Worm (Caenorhabditis elegans) whole organism, L2 larva: ENCODE measurements around the gene F49E11.2.

Source experiments
- C34F6.9 ChIP-seq: fragments of 150-350 bp; optimal IDR thresholded peaks from 2 replicates; lab custom pipeline; 2014; ENCODE audit warnings: missing biosample characterization, missing genetic modification characterization
- F13H6.1 ChIP-seq: sonication (generic microtip); optimal IDR thresholded peaks from 2 replicates; lab custom pipeline; 2016; ENCODE audit warnings: missing genetic modification characterization, missing compliant biosample characterization
- R02D3.7 ChIP-seq: fragments of 150-350 bp; optimal IDR thresholded peaks from 2 replicates; lab custom pipeline; 2014; ENCODE audit warnings: missing biosample characterization, missing genetic modification characterization
- Y55F3AM.14 ChIP-seq: fragments of 200-800 bp; sonication (Bioruptor generic); optimal IDR thresholded peaks from 2 replicates; lab custom pipeline; 2018; ENCODE audit warnings: mild to moderate bottlenecking, missing genetic modification characterization, missing compliant biosample characterization
- ZK546.5 ChIP-seq: sonication (generic microtip); optimal IDR thresholded peaks from 2 replicates; lab custom pipeline; 2017; ENCODE audit warnings: missing biosample characterization, missing genetic modification characterization
- alr-1 ChIP-seq: fragments of 150-350 bp; optimal IDR thresholded peaks from 2 replicates; lab custom pipeline; 2014; ENCODE audit warnings: missing biosample characterization, missing genetic modification characterization
- aly-2 ChIP-seq: fragments of 150-350 bp; optimal IDR thresholded peaks from 2 replicates; lab custom pipeline; 2014; ENCODE audit warnings: missing biosample characterization, missing genetic modification characterization
- blmp-1 ChIP-seq: sonication (generic microtip); optimal IDR thresholded peaks from 2 replicates; lab custom pipeline; 2017; ENCODE audit warnings: missing genetic modification characterization, mild to moderate bottlenecking, missing compliant biosample characterization, antibody characterized with exemption, moderate library complexity; ENCODE audit not compliant: insufficient read depth
- ceh-82 ChIP-seq: fragments of 150-350 bp; optimal IDR thresholded peaks from 2 replicates; lab custom pipeline; 2014; ENCODE audit warnings: missing biosample characterization, missing genetic modification characterization
- dmd-4 ChIP-seq: sonication (generic microtip); optimal IDR thresholded peaks from 2 replicates; lab custom pipeline; 2017; ENCODE audit warnings: missing biosample characterization, missing genetic modification characterization
- egl-27 ChIP-seq: sonication (generic microtip); optimal IDR thresholded peaks from 3 replicates; lab custom pipeline; 2017; ENCODE audit warnings: missing biosample characterization, missing genetic modification reagents, missing genetic modification characterization
- elt-1 ChIP-seq: fragments of 150-350 bp; optimal IDR thresholded peaks from 2 replicates; lab custom pipeline; 2014; ENCODE audit warnings: missing biosample characterization, missing genetic modification characterization
- elt-3 ChIP-seq: sonication (generic microtip); optimal IDR thresholded peaks from 2 replicates; lab custom pipeline; 2017; ENCODE audit warnings: missing biosample characterization, missing genetic modification characterization
- fos-1 ChIP-seq: fragments of 150-350 bp; optimal IDR thresholded peaks from 2 replicates; lab custom pipeline; 2014; ENCODE audit warnings: missing biosample characterization, missing genetic modification characterization
- gmeb-1 ChIP-seq: fragments of 150-350 bp; optimal IDR thresholded peaks from 2 replicates; lab custom pipeline; 2014; ENCODE audit warnings: missing biosample characterization, missing genetic modification characterization
- lin-11 ChIP-seq: fragments of 150-350 bp; sonication (generic microtip); optimal IDR thresholded peaks from 2 replicates; lab custom pipeline; 2014; ENCODE audit warnings: missing biosample characterization, missing genetic modification characterization, inconsistent platforms, mixed read lengths
- lin-13 ChIP-seq: fragments of 150-350 bp; optimal IDR thresholded peaks from 2 replicates; lab custom pipeline; 2014; ENCODE audit warnings: missing biosample characterization, missing genetic modification reagents, missing genetic modification characterization
- lin-39 ChIP-seq: fragments of 150-350 bp; optimal IDR thresholded peaks from 2 replicates; lab custom pipeline; 2014; ENCODE audit warnings: missing biosample characterization, missing genetic modification reagents, missing genetic modification characterization
- lsy-2 ChIP-seq, 2 experiments: fragments of 150-350 bp in 1 of 2; sonication (generic microtip) in 1 of 2; optimal IDR thresholded peaks; 2 replicates each; lab custom pipeline; 2014 to 2017; ENCODE audit warnings: missing biosample characterization in 2 of 2, missing genetic modification characterization in 2 of 2
- mab-5 ChIP-seq: fragments of 150-350 bp; optimal IDR thresholded peaks from 2 replicates; lab custom pipeline; 2014; ENCODE audit warnings: missing biosample characterization, missing genetic modification characterization
- mbf-1 ChIP-seq: sonication (generic microtip); optimal IDR thresholded peaks from 2 replicates; lab custom pipeline; 2017; ENCODE audit warnings: missing biosample characterization, missing genetic modification characterization
- mdl-1 ChIP-seq, 2 experiments: fragments of 150-350 bp in 1 of 2; sonication (generic microtip) in 1 of 2; optimal IDR thresholded peaks; 2 replicates each; lab custom pipeline; 2017; ENCODE audit warnings: missing biosample characterization in 2 of 2, missing genetic modification characterization in 2 of 2
- nhr-10 ChIP-seq: sonication (generic microtip); optimal IDR thresholded peaks from 2 replicates; lab custom pipeline; 2017; ENCODE audit warnings: missing biosample characterization, missing genetic modification characterization
- nhr-11 ChIP-seq: fragments of 150-350 bp; optimal IDR thresholded peaks from 2 replicates; lab custom pipeline; 2014; ENCODE audit warnings: missing biosample characterization, missing genetic modification characterization
- nhr-12 ChIP-seq: fragments of 150-350 bp; optimal IDR thresholded peaks from 2 replicates; lab custom pipeline; 2014; ENCODE audit warnings: missing biosample characterization, missing genetic modification characterization
- nhr-129 ChIP-seq: fragments of 150-350 bp; optimal IDR thresholded peaks from 2 replicates; lab custom pipeline; 2014; ENCODE audit warnings: missing biosample characterization, missing genetic modification characterization
- nhr-21 ChIP-seq: fragments of 150-350 bp; optimal IDR thresholded peaks from 2 replicates; lab custom pipeline; 2014; ENCODE audit warnings: missing biosample characterization, missing genetic modification characterization
- nhr-23 ChIP-seq: fragments of 150-350 bp; optimal IDR thresholded peaks from 2 replicates; lab custom pipeline; 2014; ENCODE audit warnings: missing biosample characterization, missing genetic modification reagents, missing genetic modification characterization
- nhr-237 ChIP-seq: fragments of 150-350 bp; optimal IDR thresholded peaks from 2 replicates; lab custom pipeline; 2014; ENCODE audit warnings: missing biosample characterization, missing genetic modification characterization
- nhr-25 ChIP-seq: fragments of 150-350 bp; sonication (generic microtip); optimal IDR thresholded peaks from 3 replicates; lab custom pipeline; 2014; ENCODE audit warnings: missing biosample characterization, missing genetic modification characterization
- nhr-6 ChIP-seq: fragments of 150-350 bp; optimal IDR thresholded peaks from 2 replicates; lab custom pipeline; 2014; ENCODE audit warnings: missing biosample characterization, missing genetic modification characterization
- nhr-77 ChIP-seq: fragments of 150-350 bp; optimal IDR thresholded peaks from 2 replicates; lab custom pipeline; 2014; ENCODE audit warnings: missing biosample characterization, missing genetic modification characterization
- peb-1 ChIP-seq: fragments of 150-350 bp; optimal IDR thresholded peaks from 2 replicates; lab custom pipeline; 2014; ENCODE audit warnings: missing biosample characterization, missing genetic modification characterization
- sem-4 ChIP-seq: fragments of 150-350 bp; optimal IDR thresholded peaks from 2 replicates; lab custom pipeline; 2014; ENCODE audit warnings: missing biosample characterization, missing genetic modification reagents, missing genetic modification characterization
- skn-1 ChIP-seq: sonication (generic microtip); optimal IDR thresholded peaks from 2 replicates; lab custom pipeline; 2017; ENCODE audit warnings: missing biosample characterization, missing genetic modification characterization
- sma-3 ChIP-seq: sonication (generic microtip); optimal IDR thresholded peaks from 2 replicates; lab custom pipeline; 2016; ENCODE audit warnings: missing genetic modification reagents, missing genetic modification characterization, missing compliant biosample characterization
- sma-9 ChIP-seq, 2 experiments: fragments of 150-350 bp in 1 of 2; sonication (generic microtip) in 1 of 2; optimal IDR thresholded peaks; 2 replicates each; lab custom pipeline; 2014 to 2016; ENCODE audit warnings: missing genetic modification characterization in 2 of 2, mild to moderate bottlenecking in 1 of 2, missing biosample characterization in 1 of 2, missing compliant biosample characterization in 1 of 2, missing genetic modification reagents in 1 of 2, moderate library complexity in 1 of 2
- snpc-4 ChIP-seq: fragments of 150-350 bp; optimal IDR thresholded peaks from 2 replicates; lab custom pipeline; 2014; ENCODE audit warnings: missing biosample characterization, missing genetic modification characterization
- unc-39 ChIP-seq: fragments of 150-350 bp; optimal IDR thresholded peaks from 2 replicates; lab custom pipeline; 2014; ENCODE audit warnings: missing biosample characterization, missing genetic modification characterization
- unc-55 ChIP-seq: fragments of 150-350 bp; sonication (generic microtip); optimal IDR thresholded peaks from 3 replicates; lab custom pipeline; 2014; ENCODE audit warnings: missing biosample characterization, missing genetic modification reagents, missing genetic modification characterization
- zag-1 ChIP-seq: fragments of 150-350 bp; optimal IDR thresholded peaks from 2 replicates; lab custom pipeline; 2014; ENCODE audit warnings: missing biosample characterization, missing genetic modification characterization
- ztf-1 ChIP-seq: fragments of 200-800 bp; sonication (Bioruptor generic); conservative IDR thresholded peaks from 2 replicates; pipeline ENCODE4 v1.3.6; 2022; ENCODE audit warnings: missing genetic modification characterization, missing compliant biosample characterization

F49E11.2 gene

ce11 chrIV:13080861-13081260 lies 42.1 kb upstream of the F49E11.2 start:
- no peak for TF ChIP-seq nhr-21
- no peak for TF ChIP-seq lin-39 (tag; lab: Kevin White, UChicago)
- peak; percentile 19 for TF ChIP-seq nhr-129 (tag; lab: Kevin White, UChicago)
- no peak for TF ChIP-seq gmeb-1 (tag; lab: Kevin White, UChicago)

ce11 chrIV:13080185-13080584 lies 41.4 kb upstream of the F49E11.2 start:
- TF ChIP-seq elt-1, result no peak
- no peak for TF ChIP-seq zag-1 (tag; lab: Kevin White, UChicago)
- TF ChIP-seq mdl-1 (tag; optimal IDR thresholded peaks at IDR 0.05; lab: Kevin White, UChicago), result no peak
- no peak for TF ChIP-seq nhr-23 (tag; lab: Kevin White, UChicago)
- peak; percentile 55 for TF ChIP-seq nhr-21
- no peak for TF ChIP-seq lin-11 (tag; lab: Kevin White, UChicago)
- peak; percentile 66 for TF ChIP-seq nhr-25 (tag; lab: Kevin White, UChicago)
- TF ChIP-seq dmd-4, result no peak
- TF ChIP-seq sma-3 (GFP tag; lab: Kevin White, UChicago), result peak; percentile 36
- no peak for TF ChIP-seq R02D3.7
- peak; percentile 35 for TF ChIP-seq nhr-11 (tag; lab: Kevin White, UChicago)
- no peak for TF ChIP-seq ztf-1 (GFP tag; lab: Robert Waterston, UW)
- TF ChIP-seq nhr-129 (tag; lab: Kevin White, UChicago), result peak; percentile 98
- TF ChIP-seq blmp-1 (tag; lab: Kevin White, UChicago), result no peak

ce11 chrIV:13079119-13079518 lies 40.3 kb upstream of the F49E11.2 start, which contains the start of gene C39E9.8:
TSS of gene C39E9.8 (plus strand) at chrIV:13079446.
- peak; percentile 52 for TF ChIP-seq nhr-21
- no peak for TF ChIP-seq elt-1
- peak; percentile 23 for TF ChIP-seq Y55F3AM.14 (GFP tag; lab: Kevin White, UChicago)
- no peak for TF ChIP-seq aly-2
- peak; percentile 71 for TF ChIP-seq nhr-129 (tag; lab: Kevin White, UChicago)
- no peak for TF ChIP-seq nhr-77 (tag; lab: Kevin White, UChicago)
- TF ChIP-seq alr-1 (tag; lab: Kevin White, UChicago), result no peak
- no peak for TF ChIP-seq ztf-1 (GFP tag; lab: Robert Waterston, UW)
- no peak for TF ChIP-seq nhr-12 (tag; lab: Kevin White, UChicago)
- TF ChIP-seq unc-39, result no peak
- no peak for TF ChIP-seq lin-13 (GFP tag; lab: Kevin White, UChicago)
- peak; percentile 41 for TF ChIP-seq fos-1 (tag; lab: Kevin White, UChicago)
- peak; percentile 94 for TF ChIP-seq nhr-25 (tag; lab: Kevin White, UChicago)
- no peak for TF ChIP-seq mab-5
- peak; percentile 77 for TF ChIP-seq sma-3 (GFP tag; lab: Kevin White, UChicago)
- peak; percentile 13 for TF ChIP-seq egl-27
- peak; percentile 74 for TF ChIP-seq sma-9 (GFP tag; optimal IDR thresholded peaks at IDR 0.05; lab: Kevin White, UChicago)
- peak; percentile 1 for TF ChIP-seq sma-9 (tag; optimal IDR thresholded peaks at IDR 0.05; lab: Kevin White, UChicago)
- no peak for TF ChIP-seq C34F6.9
- peak; percentile 14 for TF ChIP-seq nhr-6 (tag; lab: Kevin White, UChicago)
- TF ChIP-seq snpc-4 (tag; lab: Kevin White, UChicago), result no peak
- peak; percentile 48 for TF ChIP-seq blmp-1 (tag; lab: Kevin White, UChicago)
- TF ChIP-seq nhr-10, result no peak
- no peak for TF ChIP-seq R02D3.7

ce11 chrIV:13078342-13078741 lies 39.6 kb upstream of the F49E11.2 start:
- no peak for TF ChIP-seq mbf-1 (tag; lab: Kevin White, UChicago)

ce11 chrIV:13077694-13078093 lies 38.9 kb upstream of the F49E11.2 start:
- TF ChIP-seq F13H6.1 (tag; lab: Kevin White, UChicago) (no peak), blmp-1 (tag; lab: Kevin White, UChicago) (peak; percentile 72), fos-1 (tag; lab: Kevin White, UChicago) (no peak), nhr-11 (tag; lab: Kevin White, UChicago) (no peak), unc-55 (GFP tag; lab: Kevin White, UChicago) (no peak), lin-13 (GFP tag; lab: Kevin White, UChicago) (no peak), C34F6.9 (no peak), aly-2 (no peak), skn-1 (tag; lab: Kevin White, UChicago) (no peak), alr-1 (tag; lab: Kevin White, UChicago) (no peak), gmeb-1 (tag; lab: Kevin White, UChicago) (no peak), ceh-82 (tag; lab: Kevin White, UChicago) (no peak), sem-4 (tag; lab: Kevin White, UChicago) (no peak), sma-3 (GFP tag; lab: Kevin White, UChicago) (peak; percentile 49), ztf-1 (GFP tag; lab: Robert Waterston, UW) (no peak), lsy-2 (tag; optimal IDR thresholded peaks at IDR 0.05; lab: Kevin White, UChicago) (no peak), nhr-237 (tag; lab: Kevin White, UChicago) (no peak), nhr-10 (no peak), peb-1 (no peak), mbf-1 (tag; lab: Kevin White, UChicago) (no peak), ZK546.5 (no peak), nhr-12 (tag; lab: Kevin White, UChicago) (no peak), R02D3.7 (no peak), elt-1 (no peak), mab-5 (no peak), egl-27 (no peak), Y55F3AM.14 (GFP tag; lab: Kevin White, UChicago) (no peak), elt-3 (tag; lab: Kevin White, UChicago) (no peak), sma-9 (GFP tag; optimal IDR thresholded peaks at IDR 0.05; lab: Kevin White, UChicago) (peak; percentile 87), sma-9 (tag; optimal IDR thresholded peaks at IDR 0.05; lab: Kevin White, UChicago) (no peak), nhr-25 (tag; lab: Kevin White, UChicago) (peak; percentile 76)
